Worm (Caenorhabditis elegans): ENCODE results near the gene pig-1.

The pig-1 gene

DNA sequence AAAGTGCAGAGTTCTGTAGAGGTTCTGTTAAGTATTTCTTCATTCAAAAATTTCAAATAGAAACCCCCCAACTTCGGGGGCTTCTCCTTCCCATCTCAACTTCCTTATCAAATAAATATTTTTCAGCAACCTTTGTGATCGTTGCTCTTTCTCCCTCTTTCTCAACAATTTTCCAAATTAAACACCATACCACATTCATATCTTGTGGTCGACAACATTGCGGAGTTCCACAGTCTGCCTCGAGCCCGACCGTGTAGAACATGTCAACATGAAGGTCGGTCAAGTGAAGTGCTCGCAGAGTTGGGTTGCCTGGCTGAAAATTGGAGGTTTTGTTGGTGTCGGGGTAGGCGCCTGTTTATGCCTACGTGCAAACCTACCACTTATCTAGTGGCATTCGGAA lies 3.3 kb upstream of the pig-1 start:
- no peak for TF ChIP-seq fkh-10 (GFP tag; optimal IDR thresholded peaks at IDR 0.05)
- no peak for TF ChIP-seq tbx-2 (tag; optimal IDR thresholded peaks at IDR 0.05)
- TF ChIP-seq K09A11.1 (tag; optimal IDR thresholded peaks at IDR 0.05; ENCODE audit: insufficient read depth): no peak

DNA sequence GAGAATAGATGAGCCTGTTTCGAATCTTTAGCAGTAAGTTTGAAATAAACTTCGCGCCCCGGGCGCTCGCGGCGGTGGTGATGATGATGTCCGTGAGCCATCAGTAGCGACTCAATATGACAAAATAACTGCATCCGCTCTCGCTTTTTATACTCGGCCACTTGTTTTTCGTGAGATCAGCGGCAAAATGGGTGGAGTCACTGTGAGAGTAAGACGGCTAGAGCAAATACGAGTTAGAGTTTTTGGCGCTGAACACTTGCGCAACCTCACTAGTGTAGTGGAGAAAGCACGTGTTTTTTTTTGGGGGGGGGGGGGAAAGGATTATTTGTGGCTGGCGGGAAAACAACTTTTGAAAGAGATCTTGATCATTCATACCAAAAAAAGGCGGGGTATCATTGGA lies 12.9 kb downstream of the pig-1 start, which contains the start of gene W03G1.5:
Gene W03G1.5, minus strand, starts transcription at position 101 of the 400 bp plus-strand sequence.
- no peak for TF ChIP-seq ceh-6 (GFP tag; optimal IDR thresholded peaks at IDR 0.05)
- no peak for TF ChIP-seq elt-2 (tag; optimal IDR thresholded peaks at IDR 0.05)
- no peak for TF ChIP-seq C38D4.7 (GFP tag; optimal IDR thresholded peaks at IDR 0.05)
- TF ChIP-seq nhr-11 (tag; optimal IDR thresholded peaks at IDR 0.05): no peak
- no peak for TF ChIP-seq pqm-1 (tag; optimal IDR thresholded peaks at IDR 0.05)
- no peak for TF ChIP-seq Y22D7AL.16 (tag; optimal IDR thresholded peaks at IDR 0.05)
- TF ChIP-seq ceh-14 (tag; optimal IDR thresholded peaks at IDR 0.05): no peak
- no peak for TF ChIP-seq ceh-31 (tag; optimal IDR thresholded peaks at IDR 0.05)
- TF ChIP-seq hlh-13 (GFP tag; optimal IDR thresholded peaks at IDR 0.05): no peak
- TF ChIP-seq pag-3 (tag; optimal IDR thresholded peaks at IDR 0.05; ENCODE audit: borderline replicate concordance): no peak
- TF ChIP-seq syd-9 (tag; optimal IDR thresholded peaks at IDR 0.05): no peak
- no peak for TF ChIP-seq fax-1 (tag; optimal IDR thresholded peaks at IDR 0.05)
- TF ChIP-seq eyg-1 (tag; optimal IDR thresholded peaks at IDR 0.05): no peak
- no peak for TF ChIP-seq ceh-24 (tag; optimal IDR thresholded peaks at IDR 0.05)
- no peak for TF ChIP-seq lin-11 (tag; optimal IDR thresholded peaks at IDR 0.05)

DNA sequence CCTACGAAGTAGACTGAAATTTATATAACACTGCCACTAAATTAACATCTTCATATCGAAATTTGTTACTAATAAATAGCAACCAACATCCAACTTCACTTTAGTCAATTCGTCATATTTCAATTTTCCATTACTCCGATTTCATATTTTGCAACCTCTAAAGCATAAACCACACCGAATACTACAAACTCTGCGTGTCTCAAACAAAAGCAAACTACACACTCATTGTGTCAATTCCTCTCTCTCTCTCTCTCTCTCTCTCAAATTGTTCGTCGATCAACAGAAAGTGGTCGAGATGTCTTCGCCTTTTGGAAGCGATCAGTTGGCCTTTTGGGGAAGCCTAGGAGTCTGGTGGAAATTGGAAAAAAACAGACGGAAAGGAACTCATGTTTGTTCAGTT lies 14.8 kb downstream of the pig-1 start:
- no peak for TF ChIP-seq sox-2 (GFP tag; IDR thresholded peaks at IDR 0.05)

DNA sequence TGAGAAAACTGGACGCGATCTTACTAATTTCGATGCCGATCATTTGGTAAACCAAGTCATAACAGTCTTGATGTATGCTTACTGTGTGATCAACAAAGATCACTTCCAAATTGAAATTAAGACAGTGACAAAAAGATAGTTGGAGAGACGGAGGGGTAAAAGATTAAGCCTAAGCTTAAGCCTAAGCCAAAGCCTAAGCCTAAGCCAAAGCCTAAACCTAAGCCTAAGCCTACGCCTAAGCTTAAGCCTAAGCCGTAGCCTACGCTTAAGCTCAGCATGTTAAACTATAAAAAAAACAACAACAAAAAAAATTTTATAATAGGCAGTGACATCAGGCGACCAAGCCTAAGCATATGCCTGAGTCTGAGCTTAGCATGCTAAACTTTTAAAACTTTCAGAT lies 22.1 kb downstream of the pig-1 start:
- TF ChIP-seq dve-1 (tag; optimal IDR thresholded peaks at IDR 0.05): peak; percentile 30
- TF ChIP-seq sdc-2 (tag; optimal IDR thresholded peaks at IDR 0.05): no peak

DNA sequence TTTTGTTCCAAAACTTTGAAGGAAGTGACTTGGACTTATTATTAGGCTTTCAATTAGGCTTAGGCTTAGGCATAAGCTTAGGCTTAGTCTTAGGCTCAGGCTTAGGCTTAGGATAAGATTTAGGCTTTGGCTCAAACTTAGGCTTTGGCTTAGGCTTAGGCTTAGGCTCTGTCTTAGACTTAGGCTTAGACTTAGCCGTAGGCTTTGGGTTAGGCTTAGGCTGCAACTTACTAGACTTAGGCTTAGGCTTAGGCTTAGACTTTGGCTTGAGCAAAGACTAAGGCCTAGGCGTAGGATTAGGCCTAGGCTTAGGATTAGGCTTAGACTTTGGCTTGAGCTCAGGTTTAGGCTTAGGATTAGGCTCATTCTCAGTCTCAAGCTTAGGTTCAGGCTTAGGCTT lies 34.5 kb downstream of the pig-1 start:
- TF ChIP-seq ceh-6 (GFP tag; optimal IDR thresholded peaks at IDR 0.05): no peak
- TF ChIP-seq dve-1 (tag; optimal IDR thresholded peaks at IDR 0.05): peak; percentile 79

DNA sequence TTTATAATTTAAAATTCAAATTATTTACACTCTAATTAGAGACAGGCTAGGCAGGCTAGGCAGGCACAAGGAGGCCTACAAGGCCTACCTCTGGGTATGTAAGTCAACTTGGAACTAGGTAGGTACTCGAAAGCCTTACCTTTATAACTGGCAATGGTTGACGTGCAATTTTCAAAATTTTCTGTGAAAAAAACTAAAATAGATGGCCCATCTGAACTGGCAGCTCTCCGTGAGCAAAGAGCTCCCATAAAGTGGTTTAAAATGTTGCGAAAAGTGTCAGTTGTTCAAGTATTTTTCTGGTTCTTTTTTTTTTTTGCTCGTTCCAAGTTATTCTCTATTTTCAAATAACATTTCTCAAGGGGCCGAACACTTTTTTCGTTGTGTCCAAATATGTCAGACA lies 35.3 kb downstream of the pig-1 start:
- TF ChIP-seq ceh-31 (tag; optimal IDR thresholded peaks at IDR 0.05): no peak
- no peak for TF ChIP-seq unc-86 (tag; optimal IDR thresholded peaks at IDR 0.05)
- TF ChIP-seq unc-55 (GFP tag; optimal IDR thresholded peaks at IDR 0.05): no peak
- no peak for TF ChIP-seq che-1 (tag; optimal IDR thresholded peaks at IDR 0.05)
- TF ChIP-seq tbx-2 (tag; optimal IDR thresholded peaks at IDR 0.05): no peak
- TF ChIP-seq tbx-7 (tag; optimal IDR thresholded peaks at IDR 0.05): no peak
- TF ChIP-seq F13H6.1 (tag; optimal IDR thresholded peaks at IDR 0.05): no peak
- TF ChIP-seq dve-1 (tag; optimal IDR thresholded peaks at IDR 0.05): no peak
- no peak for TF ChIP-seq zip-5 (tag; optimal IDR thresholded peaks at IDR 0.05)
- no peak for TF ChIP-seq ceh-2 (tag; optimal IDR thresholded peaks at IDR 0.05)
- no peak for TF ChIP-seq Y22D7AL.16 (tag; optimal IDR thresholded peaks at IDR 0.05)
- no peak for TF ChIP-seq hlh-6 (tag; optimal IDR thresholded peaks at IDR 0.05)
- no peak for TF ChIP-seq ceh-45 (GFP tag; IDR thresholded peaks at IDR 0.05)
- TF ChIP-seq pha-4 (tag; optimal IDR thresholded peaks at IDR 0.05): no peak
- TF ChIP-seq pqm-1 (tag; optimal IDR thresholded peaks at IDR 0.05): no peak

DNA sequence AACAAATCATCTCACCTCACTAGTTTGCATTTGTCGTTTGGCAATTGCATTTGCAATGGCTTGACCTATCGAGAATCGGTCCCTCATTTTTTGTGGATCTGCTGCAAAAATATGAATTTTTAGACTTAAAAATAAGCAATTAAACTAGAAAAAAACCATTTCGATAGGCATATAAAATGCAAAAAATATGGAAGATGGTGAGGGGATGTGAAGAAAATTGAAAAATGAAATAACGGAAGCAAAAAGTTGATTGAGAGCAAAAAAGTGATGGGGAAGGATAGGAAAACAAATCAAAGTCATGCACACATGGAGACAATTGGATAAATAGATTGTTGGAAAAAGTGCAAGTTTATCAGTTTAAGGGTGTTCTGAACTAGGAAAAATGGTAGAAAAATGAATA lies 38.2 kb downstream of the pig-1 start, which contains the start of gene npr-37:
Gene npr-37, minus strand, starts transcription at position 101 of the 400 bp plus-strand sequence.
- TF ChIP-seq nfya-1 (tag; optimal IDR thresholded peaks at IDR 0.05): no peak
- TF ChIP-seq pha-2 (tag; optimal IDR thresholded peaks at IDR 0.05): no peak
- TF ChIP-seq unc-86 (tag; optimal IDR thresholded peaks at IDR 0.05): no peak
- no peak for TF ChIP-seq fkh-10 (GFP tag; optimal IDR thresholded peaks at IDR 0.05)
- TF ChIP-seq madf-2 (tag; optimal IDR thresholded peaks at IDR 0.05): no peak
- TF ChIP-seq sox-2 (GFP tag; IDR thresholded peaks at IDR 0.05): no peak
- no peak for TF ChIP-seq unc-55 (GFP tag; optimal IDR thresholded peaks at IDR 0.05)
- TF ChIP-seq ztf-16 (tag; optimal IDR thresholded peaks at IDR 0.05): no peak
- no peak for TF ChIP-seq ceh-45 (GFP tag; IDR thresholded peaks at IDR 0.05)
- TF ChIP-seq pros-1 (tag; optimal IDR thresholded peaks at IDR 0.05): no peak
- no peak for TF ChIP-seq ceh-22 (tag; optimal IDR thresholded peaks at IDR 0.05)
- no peak for TF ChIP-seq gmeb-2 (tag; optimal IDR thresholded peaks at IDR 0.05)
- no peak for TF ChIP-seq ceh-18 (tag; optimal IDR thresholded peaks at IDR 0.05)
- TF ChIP-seq ceh-19 (GFP tag; optimal IDR thresholded peaks at IDR 0.05): no peak
- TF ChIP-seq ceh-9 (tag; optimal IDR thresholded peaks at IDR 0.05): no peak
- TF ChIP-seq eyg-1 (tag; optimal IDR thresholded peaks at IDR 0.05): no peak
- TF ChIP-seq pha-4 (tag; optimal IDR thresholded peaks at IDR 0.05): no peak

All from whole organism, late embryonic.